Fruit fly (Drosophila melanogaster) whole organism, embryonic: ENCODE data around the gene CG33268.

Experiments
- CG12659 ChIP-seq: fragments of 200-800 bp; sonication (Bioruptor generic); optimal IDR thresholded peaks from 3 replicates; lab custom pipeline; 2017; ENCODE audit warnings: mild to moderate bottlenecking, missing biosample characterization, missing genetic modification reagents, missing genetic modification characterization
- CG13624 ChIP-seq: fragments of 200-800 bp; sonication (Bioruptor generic); optimal IDR thresholded peaks from 2 replicates; lab custom pipeline; 2016; ENCODE audit warnings: missing biosample characterization, missing genetic modification characterization
- CG13894 ChIP-seq: fragments of 200-800 bp; sonication (Bioruptor generic); optimal IDR thresholded peaks from 3 replicates; lab custom pipeline; 2018; ENCODE audit warnings: missing biosample characterization, mild to moderate bottlenecking, missing genetic modification characterization, moderate library complexity
- CG1529 ChIP-seq: fragments of 200-800 bp; sonication (Bioruptor generic); optimal IDR thresholded peaks from 3 replicates; lab custom pipeline; 2018; ENCODE audit warnings: missing biosample characterization, missing genetic modification characterization
- CG17385 ChIP-seq: fragments of 200-800 bp; sonication (Bioruptor generic); optimal IDR thresholded peaks from 3 replicates; lab custom pipeline; 2018; ENCODE audit warnings: missing biosample characterization, mild to moderate bottlenecking, missing genetic modification characterization
- CG2202 ChIP-seq: fragments of 200-800 bp; sonication (Bioruptor generic); optimal IDR thresholded peaks from 2 replicates; lab custom pipeline; 2018; ENCODE audit warnings: missing biosample characterization, mild to moderate bottlenecking, missing genetic modification characterization
- CG2712 ChIP-seq: fragments of 200-800 bp; optimal IDR thresholded peaks from 3 replicates; lab custom pipeline; 2019; ENCODE audit warnings: missing biosample characterization, mild to moderate bottlenecking, missing genetic modification characterization, moderate library complexity
- CG32772 ChIP-seq: fragments of 200-800 bp; sonication (Bioruptor generic); IDR thresholded peaks from 2 replicates; pipeline ENCODE4 v1.3.6; 2022; ENCODE audit warnings: missing biosample characterization, missing genetic modification characterization
- CG34224 ChIP-seq: fragments of 200-800 bp; sonication (Bioruptor generic); IDR thresholded peaks from 3 replicates; pipeline ENCODE4 v1.3.6; 2022; ENCODE audit warnings: missing biosample characterization, missing genetic modification characterization; ENCODE audit not compliant: partially characterized antibody
- CG3847 ChIP-seq: fragments of 200-800 bp; sonication (Bioruptor generic); IDR thresholded peaks from 2 replicates; pipeline ENCODE4 v1.3.6; 2022; ENCODE audit warnings: missing biosample characterization, missing genetic modification characterization
- CG7271 ChIP-seq: fragments of 200-800 bp; sonication (Bioruptor generic); optimal IDR thresholded peaks from 2 replicates; lab custom pipeline; 2018; ENCODE audit warnings: missing biosample characterization, mild to moderate bottlenecking, missing genetic modification characterization, moderate library complexity
- CG8290 ChIP-seq, 3 experiments: fragments of 200-800 bp; sonication (Bioruptor generic); optimal IDR thresholded peaks; 2 replicates each; lab custom pipeline; 2016 to 2019; ENCODE audit warnings: missing biosample characterization in 3 of 3, missing genetic modification characterization in 3 of 3, mild to moderate bottlenecking in 2 of 3, moderate library complexity in 1 of 3
- CG8924 ChIP-seq: fragments of 200-800 bp; optimal IDR thresholded peaks from 3 replicates; lab custom pipeline; 2019; ENCODE audit warnings: missing biosample characterization, mild to moderate bottlenecking, missing genetic modification characterization, moderate library complexity
- CG9215 ChIP-seq: fragments of 200-800 bp; sonication (Bioruptor generic); IDR thresholded peaks from 2 replicates; pipeline ENCODE4 v1.3.6; 2022; ENCODE audit warnings: missing biosample characterization, missing genetic modification characterization
- CG9609 ChIP-seq: fragments of 200-800 bp; sonication (Bioruptor generic); optimal IDR thresholded peaks from 3 replicates; lab custom pipeline; 2016; ENCODE audit warnings: missing biosample characterization, missing genetic modification characterization
- CG9797 ChIP-seq: fragments of 200-800 bp; sonication (Bioruptor generic); optimal IDR thresholded peaks from 3 replicates; lab custom pipeline; 2018; ENCODE audit warnings: missing biosample characterization, mild to moderate bottlenecking, missing genetic modification characterization
- CG9817 ChIP-seq: fragments of 200-800 bp; sonication (Bioruptor generic); optimal IDR thresholded peaks from 2 replicates; lab custom pipeline; 2018; ENCODE audit warnings: missing biosample characterization, mild to moderate bottlenecking, missing genetic modification characterization, moderate library complexity
- CG9876 ChIP-seq: fragments of 200-800 bp; sonication (Bioruptor generic); optimal IDR thresholded peaks from 2 replicates; lab custom pipeline; 2016; ENCODE audit warnings: missing biosample characterization, missing genetic modification characterization
- CG9932 ChIP-seq: fragments of 200-800 bp; sonication (Bioruptor generic); IDR thresholded peaks from 2 replicates; pipeline ENCODE4 v1.3.6; 2022; ENCODE audit warnings: missing biosample characterization, missing genetic modification characterization
- Fer3 ChIP-seq: fragments of 200-800 bp; sonication (Bioruptor generic); optimal IDR thresholded peaks from 2 replicates; lab custom pipeline; 2018; ENCODE audit warnings: missing biosample characterization, mild to moderate bottlenecking, missing genetic modification characterization, moderate library complexity
- Hand ChIP-seq: fragments of 200-800 bp; sonication (Bioruptor generic); optimal IDR thresholded peaks from 2 replicates; lab custom pipeline; 2017; ENCODE audit warnings: mild to moderate bottlenecking, missing biosample characterization, missing genetic modification reagents, missing genetic modification characterization
- Hey ChIP-seq: fragments of 200-800 bp; sonication (Bioruptor generic); optimal IDR thresholded peaks from 3 replicates; lab custom pipeline; 2018; ENCODE audit warnings: missing biosample characterization, mild to moderate bottlenecking, missing genetic modification characterization
- Opbp ChIP-seq: fragments of 200-800 bp; sonication (Bioruptor generic); IDR thresholded peaks from 3 replicates; pipeline ENCODE4 v1.3.6; 2022; ENCODE audit warnings: missing biosample characterization, missing genetic modification characterization; ENCODE audit not compliant: partially characterized antibody
- Scr ChIP-seq: fragments of 200-800 bp; sonication (Bioruptor generic); IDR thresholded peaks from 2 replicates; pipeline ENCODE4 v1.3.6; 2022; ENCODE audit warnings: missing biosample characterization, missing genetic modification characterization; ENCODE audit not compliant: partially characterized antibody
- Sox100B ChIP-seq: fragments of 200-800 bp; sonication (Bioruptor generic); optimal IDR thresholded peaks from 3 replicates; lab custom pipeline; 2018; ENCODE audit warnings: missing biosample characterization, mild to moderate bottlenecking, missing genetic modification characterization
- Sox102F ChIP-seq: fragments of 200-800 bp; sonication (Bioruptor generic); optimal IDR thresholded peaks from 2 replicates; lab custom pipeline; 2018; ENCODE audit warnings: missing biosample characterization, mild to moderate bottlenecking, missing genetic modification characterization, moderate library complexity
- Taf1 ChIP-seq: fragments of 200-800 bp; sonication (Bioruptor generic); IDR thresholded peaks from 2 replicates; pipeline ENCODE4 v1.3.6; 2022; ENCODE audit warnings: missing biosample characterization, missing genetic modification characterization
- Vsx1 ChIP-seq: fragments of 200-800 bp; sonication (Bioruptor generic); optimal IDR thresholded peaks from 2 replicates; lab custom pipeline; 2017; ENCODE audit warnings: missing biosample characterization, mild to moderate bottlenecking, missing genetic modification characterization, missing genetic modification reagents
- abd-A ChIP-seq: fragments of 200-800 bp; sonication (Bioruptor generic); optimal IDR thresholded peaks from 3 replicates; lab custom pipeline; 2019; ENCODE audit warnings: missing biosample characterization, mild to moderate bottlenecking, missing genetic modification characterization, moderate library complexity
- ap ChIP-seq: fragments of 200-800 bp; sonication (Bioruptor generic); IDR thresholded peaks from 2 replicates; pipeline ENCODE4 v1.3.6; 2022; ENCODE audit warnings: missing biosample characterization, missing genetic modification characterization
- ara ChIP-seq: fragments of 200-800 bp; sonication (Bioruptor generic); IDR thresholded peaks from 2 replicates; pipeline ENCODE4 v1.3.6; 2022; ENCODE audit warnings: missing biosample characterization, missing genetic modification characterization
- ase ChIP-seq: fragments of 200-800 bp; sonication (Bioruptor generic); IDR thresholded peaks from 3 replicates; pipeline ENCODE4 v1.3.6; 2022; ENCODE audit warnings: missing biosample characterization, missing genetic modification characterization
- az2 ChIP-seq: fragments of 200-800 bp; sonication (Bioruptor generic); optimal IDR thresholded peaks from 3 replicates; lab custom pipeline; 2016; ENCODE audit warnings: missing biosample characterization, missing genetic modification characterization
- btn ChIP-seq: fragments of 200-800 bp; sonication (Bioruptor generic); optimal IDR thresholded peaks from 2 replicates; lab custom pipeline; 2016; ENCODE audit warnings: missing biosample characterization, missing genetic modification characterization
- chif ChIP-seq, 2 experiments: fragments of 200-800 bp; sonication (Bioruptor generic); optimal IDR thresholded peaks; 3 replicates each; lab custom pipeline; 2016; ENCODE audit warnings: missing biosample characterization in 2 of 2, missing genetic modification characterization in 2 of 2
- da ChIP-seq: fragments of 200-800 bp; sonication (Bioruptor generic); optimal IDR thresholded peaks from 2 replicates; lab custom pipeline; 2016; ENCODE audit warnings: missing biosample characterization, missing genetic modification characterization
- gcm2 ChIP-seq: fragments of 200-800 bp; sonication (Bioruptor generic); optimal IDR thresholded peaks from 2 replicates; lab custom pipeline; 2016; ENCODE audit warnings: missing biosample characterization, missing genetic modification characterization
- grau ChIP-seq: fragments of 200-800 bp; optimal IDR thresholded peaks from 3 replicates; lab custom pipeline; 2019; ENCODE audit warnings: missing biosample characterization, mild to moderate bottlenecking, missing genetic modification characterization, moderate library complexity
- gro ChIP-seq: fragments of 200-800 bp; sonication (Bioruptor generic); optimal IDR thresholded peaks from 2 replicates; lab custom pipeline; 2016; ENCODE audit warnings: missing biosample characterization, missing genetic modification characterization
- hb ChIP-seq: fragments of 200-800 bp; sonication (Bioruptor generic); IDR thresholded peaks from 3 replicates; pipeline ENCODE4 v1.3.6; 2022; ENCODE audit warnings: missing biosample characterization, missing genetic modification characterization; ENCODE audit not compliant: partially characterized antibody
- ind ChIP-seq: fragments of 200-800 bp; sonication (Bioruptor generic); optimal IDR thresholded peaks from 3 replicates; lab custom pipeline; 2016; ENCODE audit warnings: missing biosample characterization, missing genetic modification characterization
- nau ChIP-seq: fragments of 200-800 bp; sonication (Bioruptor generic); optimal IDR thresholded peaks from 3 replicates; lab custom pipeline; 2017; ENCODE audit warnings: missing biosample characterization, mild to moderate bottlenecking, missing genetic modification characterization, missing genetic modification reagents
- pho ChIP-seq: fragments of 200-800 bp; sonication (Bioruptor generic); optimal IDR thresholded peaks from 2 replicates; lab custom pipeline; 2016; ENCODE audit warnings: missing biosample characterization, missing genetic modification characterization
- pita ChIP-seq: fragments of 200-800 bp; sonication (Bioruptor generic); optimal IDR thresholded peaks from 2 replicates; lab custom pipeline; 2017; ENCODE audit warnings: missing biosample characterization, mild to moderate bottlenecking, missing genetic modification characterization
- ranshi ChIP-seq: fragments of 200-800 bp; sonication (Bioruptor generic); IDR thresholded peaks from 2 replicates; pipeline ENCODE4 v1.3.6; 2022; ENCODE audit warnings: missing biosample characterization, missing genetic modification characterization
- sna ChIP-seq: fragments of 200-800 bp; sonication (Bioruptor generic); IDR thresholded peaks from 2 replicates; pipeline ENCODE4 v1.3.6; 2022; ENCODE audit warnings: missing biosample characterization, missing genetic modification characterization; ENCODE audit not compliant: partially characterized antibody
- stwl ChIP-seq: fragments of 200-800 bp; sonication (Bioruptor generic); optimal IDR thresholded peaks from 3 replicates; lab custom pipeline; 2018; ENCODE audit warnings: missing biosample characterization, mild to moderate bottlenecking, missing genetic modification characterization, moderate library complexity
- tin ChIP-seq: fragments of 200-800 bp; sonication (Bioruptor generic); optimal IDR thresholded peaks from 3 replicates; lab custom pipeline; 2016; ENCODE audit warnings: missing biosample characterization, missing genetic modification characterization
- tna ChIP-seq: fragments of 200-800 bp; sonication (Bioruptor generic); IDR thresholded peaks from 2 replicates; pipeline ENCODE4 v1.3.6; 2022; ENCODE audit warnings: missing biosample characterization, missing genetic modification characterization; ENCODE audit not compliant: partially characterized antibody
- trem ChIP-seq: fragments of 200-800 bp; optimal IDR thresholded peaks from 3 replicates; lab custom pipeline; 2019; ENCODE audit warnings: missing biosample characterization, mild to moderate bottlenecking, missing genetic modification characterization, moderate library complexity
- trh ChIP-seq: fragments of 200-800 bp; sonication (Bioruptor generic); optimal IDR thresholded peaks from 2 replicates; lab custom pipeline; 2016; ENCODE audit warnings: missing biosample characterization, missing genetic modification characterization

CG33268 gene

dm6 chr3L:11556637-11557036 lies 34.4 kb downstream of the CG33268 start (continued):
- peak; percentile 22 for TF ChIP-seq Vsx1 (GFP tag; lab: Kevin White, UChicago)
- no peak for TF ChIP-seq CG9797
- TF ChIP-seq CG2712 (tag; lab: Kevin White, UChicago): peak; percentile 11
- no peak for TF ChIP-seq ranshi (GFP tag; lab: Robert Waterston, UW)
- no peak for TF ChIP-seq ap (GFP tag; lab: Robert Waterston, UW)
- TF ChIP-seq Hey (tag; lab: Kevin White, UChicago): no peak
- TF ChIP-seq CG8290 (GFP tag; optimal IDR thresholded peaks at IDR 0.05; lab: Kevin White, UChicago): no peak
- peak in 1 of 2 experiments; percentile 2 for TF ChIP-seq CG8290 (tag; optimal IDR thresholded peaks at IDR 0.05; lab: Kevin White, UChicago)
- no peak for TF ChIP-seq tna (GFP tag; lab: Robert Waterston, UW)
- TF ChIP-seq CG8924 (tag; lab: Kevin White, UChicago): no peak
- no peak for TF ChIP-seq pita (GFP tag; lab: Kevin White, UChicago)
- TF ChIP-seq trh: no peak
- TF ChIP-seq CG13894 (tag; lab: Kevin White, UChicago): no peak
- TF ChIP-seq gcm2 (GFP tag; lab: Kevin White, UChicago): no peak
- no peak for TF ChIP-seq ara (GFP tag; lab: Robert Waterston, UW)
- peak; percentile 25 for TF ChIP-seq CG12659 (GFP tag; lab: Kevin White, UChicago)
- no peak for TF ChIP-seq chif (GFP tag; optimal IDR thresholded peaks at IDR 0.05; lab: Kevin White, UChicago)
- TF ChIP-seq CG1529: no peak
- no peak for TF ChIP-seq tin (GFP tag; lab: Kevin White, UChicago)
- TF ChIP-seq CG9609 (GFP tag; lab: Kevin White, UChicago): no peak
- TF ChIP-seq abd-A (tag; lab: Kevin White, UChicago): no peak
- no peak for TF ChIP-seq CG9215 (GFP tag; lab: Robert Waterston, UW)
- no peak for TF ChIP-seq btn
- TF ChIP-seq CG7271 (tag; lab: Kevin White, UChicago): no peak
- peak; percentile 64 for TF ChIP-seq Hand (GFP tag; lab: Kevin White, UChicago)
- TF ChIP-seq CG17385 (GFP tag; lab: Kevin White, UChicago): peak; percentile 19
- TF ChIP-seq ase (GFP tag; lab: Robert Waterston, UW): no peak
- TF ChIP-seq nau (GFP tag; lab: Kevin White, UChicago): no peak
- peak; percentile 31; the same call in 1 of the 2 replicates for TF ChIP-seq CG9932 (GFP tag; lab: Robert Waterston, UW)
- TF ChIP-seq CG32772: no peak
- TF ChIP-seq CG2202: no peak
- no peak for TF ChIP-seq hb
- no peak for TF ChIP-seq CG9876 (GFP tag; lab: Kevin White, UChicago)
- peak; percentile 30 for TF ChIP-seq Sox102F
- peak; percentile 29 for TF ChIP-seq az2 (GFP tag; lab: Kevin White, UChicago)
- peak; percentile 31 for TF ChIP-seq CG9817 (tag; lab: Kevin White, UChicago)
- TF ChIP-seq Fer3 (tag; lab: Kevin White, UChicago): peak; percentile 30
- no peak for TF ChIP-seq CG34224
- TF ChIP-seq sna (GFP tag; lab: Robert Waterston, UW): no peak
- no peak for TF ChIP-seq trem (tag; lab: Kevin White, UChicago)
- TF ChIP-seq stwl (tag; lab: Kevin White, UChicago): no peak
- TF ChIP-seq pho (GFP tag; lab: Kevin White, UChicago): peak; percentile 7
- no peak for TF ChIP-seq CG13624 (GFP tag; lab: Kevin White, UChicago)
- no peak for TF ChIP-seq Taf1 (GFP tag; lab: Robert Waterston, UW)
- no peak for TF ChIP-seq gro (GFP tag; lab: Kevin White, UChicago)
- TF ChIP-seq grau (tag; lab: Kevin White, UChicago): peak; percentile 61
- TF ChIP-seq ind: peak; percentile 10
- no peak for TF ChIP-seq da (GFP tag; lab: Kevin White, UChicago)
- no peak for TF ChIP-seq Opbp (GFP tag; lab: Robert Waterston, UW)
- TF ChIP-seq CG3847 (GFP tag; lab: Robert Waterston, UW): 0 out of 2 replicates have a peak, but pooled peaks have one; percentile 13
- peak; percentile 15 for TF ChIP-seq Sox100B (GFP tag; lab: Kevin White, UChicago)
- no peak for TF ChIP-seq Scr
